Worm (Caenorhabditis elegans) whole organism, midembryonic: ENCODE data around the gene fbxb-76.

Experiments
- T22C8.4 ChIP-seq: fragments of 200-800 bp; sonication (Bioruptor generic); IDR thresholded peaks from 2 replicates; pipeline ENCODE4 v1.3.6; 2022; ENCODE audit warnings: missing genetic modification characterization, missing compliant biosample characterization
- cog-1 ChIP-seq: sonication (generic microtip); optimal IDR thresholded peaks from 2 replicates; lab custom pipeline; 2016; ENCODE audit warnings: missing genetic modification characterization, missing compliant biosample characterization
- flt-1 ChIP-seq: fragments of 200-800 bp; sonication (Bioruptor generic); IDR thresholded peaks from 2 replicates; pipeline ENCODE4 v1.3.6; 2022; ENCODE audit warnings: missing genetic modification characterization, missing compliant biosample characterization
- klf-2 ChIP-seq: fragments of 200-800 bp; sonication (Bioruptor generic); conservative IDR thresholded peaks from 2 replicates; pipeline ENCODE4 v1.3.6; 2022; ENCODE audit warnings: missing genetic modification reagents, missing genetic modification characterization, missing compliant biosample characterization
- med-1 ChIP-seq: sonication (generic microtip); optimal IDR thresholded peaks from 2 replicates; lab custom pipeline; 2017; ENCODE audit warnings: missing genetic modification characterization, mild to moderate bottlenecking, missing compliant biosample characterization, antibody characterized with exemption, missing genetic modification reagents; ENCODE audit not compliant: insufficient read depth
- ref-1 ChIP-seq: fragments of 200-800 bp; sonication (Bioruptor generic); conservative IDR thresholded peaks from 2 replicates; pipeline ENCODE4 v1.3.6; 2022; ENCODE audit warnings: missing genetic modification reagents, missing genetic modification characterization, missing compliant biosample characterization
- tab-1 ChIP-seq: fragments of 200-800 bp; sonication (Bioruptor generic); IDR thresholded peaks from 2 replicates; pipeline ENCODE4 v1.3.6; 2022; ENCODE audit warnings: missing genetic modification characterization, missing compliant biosample characterization
- ztf-23 ChIP-seq: fragments of 200-800 bp; sonication (Bioruptor generic); IDR thresholded peaks from 2 replicates; pipeline ENCODE4 v1.3.6; 2022; ENCODE audit warnings: missing genetic modification reagents, missing genetic modification characterization, missing compliant biosample characterization
- ztf-29 ChIP-seq: fragments of 200-800 bp; sonication (Bioruptor generic); IDR thresholded peaks from 2 replicates; pipeline ENCODE4 v1.3.6; 2022; ENCODE audit warnings: missing genetic modification reagents, missing genetic modification characterization, missing compliant biosample characterization

Gene fbxb-76

DNA sequence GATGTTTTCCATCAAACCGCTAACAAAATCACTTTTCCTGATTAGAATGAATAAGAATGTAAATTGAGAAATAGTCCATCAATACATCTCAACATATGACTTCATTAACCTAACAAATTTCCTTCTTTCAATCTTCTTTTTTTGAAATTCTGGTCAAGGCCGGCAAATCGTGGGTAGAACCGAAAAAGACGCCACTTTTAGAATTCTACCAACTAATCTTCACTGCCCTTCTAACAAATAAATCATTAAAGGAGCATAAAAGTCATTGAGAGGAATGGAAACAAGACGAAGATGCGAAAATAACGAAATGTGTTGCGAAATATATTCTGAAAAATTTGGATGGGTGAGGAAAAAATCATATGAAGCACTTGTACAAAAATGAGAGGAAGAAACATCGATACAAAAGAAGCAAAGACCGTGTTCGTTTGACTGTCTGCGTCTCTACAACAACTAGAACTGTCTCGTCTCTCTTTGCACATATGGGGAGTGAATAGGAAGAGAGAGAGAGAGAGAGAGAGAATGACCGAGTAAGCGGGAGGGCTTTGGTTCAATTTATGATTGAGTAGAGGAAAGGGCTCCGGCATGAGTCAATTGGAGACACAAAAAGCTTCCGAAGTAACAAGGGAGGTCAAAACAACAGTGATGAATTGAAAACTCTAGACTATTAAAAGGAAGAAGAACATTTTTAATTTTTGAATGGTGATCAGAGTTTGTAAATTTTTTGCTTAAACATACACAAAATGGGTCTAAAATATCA is 15.2 kb downstream of the fbxb-76 start:
- no peak for TF ChIP-seq med-1
- TF ChIP-seq ztf-29 = peak; percentile 57; the same call in 1 of the 2 replicates

DNA sequence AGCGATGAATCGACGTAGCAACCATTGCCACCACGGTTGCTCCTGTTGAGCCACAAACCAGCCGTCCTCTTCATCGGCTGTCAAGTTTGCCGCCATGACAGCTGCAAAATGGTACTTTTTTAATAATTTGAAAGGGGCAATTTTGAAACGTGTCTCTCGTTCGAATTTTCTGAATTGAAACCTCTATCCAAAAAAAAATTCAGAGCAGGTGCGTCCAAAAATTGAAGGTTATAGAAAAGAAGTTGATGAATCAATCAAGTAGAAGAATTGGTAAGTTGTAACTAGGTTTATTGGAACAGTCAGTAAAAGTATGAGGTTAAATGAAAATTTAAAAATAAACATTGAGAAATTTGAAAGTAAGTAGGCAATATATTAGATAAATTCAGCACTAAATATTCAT is 17.7 kb downstream of the fbxb-76 start, which contains the start of gene T01G1.4:
TSS of gene T01G1.4 (minus strand) at position 101 of the 400 bp plus-strand sequence.
- no peak for TF ChIP-seq flt-1 (GFP tag; lab: Robert Waterston, UW)
- no peak for TF ChIP-seq ztf-23 (GFP tag; lab: Robert Waterston, UW)
- no peak for TF ChIP-seq cog-1 (tag; lab: Kevin White, UChicago)
- no peak for TF ChIP-seq klf-2
- no peak for TF ChIP-seq T22C8.4 (GFP tag; lab: Robert Waterston, UW)
- TF ChIP-seq med-1 = no peak
- TF ChIP-seq ref-1 (GFP tag; lab: Robert Waterston, UW) = no peak
- TF ChIP-seq tab-1 = no peak
- no peak for TF ChIP-seq ztf-29

DNA sequence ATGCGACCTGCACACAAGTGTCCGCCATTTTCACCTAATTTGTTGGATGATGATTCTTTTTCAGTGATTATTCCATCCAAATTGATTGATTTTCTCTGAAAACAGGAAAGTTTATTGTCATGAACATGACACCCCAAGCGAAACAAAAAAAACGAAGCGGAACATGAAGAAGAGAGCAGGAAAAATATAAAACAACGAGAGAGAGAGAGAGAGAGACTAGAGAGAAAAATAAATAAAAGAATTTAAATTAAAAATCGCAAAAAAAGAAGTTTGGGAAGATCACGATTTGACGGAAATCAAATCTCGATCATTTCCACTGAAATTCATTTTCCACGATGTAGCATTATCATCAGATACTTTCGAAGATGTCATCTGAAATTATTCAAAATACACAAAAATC is 19.4 kb downstream of the fbxb-76 start, which contains the start of gene klp-12:
TSS of gene klp-12 (minus strand) at position 101 of the 400 bp plus-strand sequence.
- no peak for TF ChIP-seq ztf-23 (GFP tag; lab: Robert Waterston, UW)
- TF ChIP-seq flt-1 (GFP tag; lab: Robert Waterston, UW) = no peak
- TF ChIP-seq T22C8.4 (GFP tag; lab: Robert Waterston, UW) = no peak
- TF ChIP-seq cog-1 (tag; lab: Kevin White, UChicago) = no peak
- TF ChIP-seq ref-1 (GFP tag; lab: Robert Waterston, UW) = no peak
- TF ChIP-seq med-1 = no peak
- TF ChIP-seq ztf-29 = no peak
- no peak for TF ChIP-seq tab-1
- TF ChIP-seq klf-2 = no peak

DNA sequence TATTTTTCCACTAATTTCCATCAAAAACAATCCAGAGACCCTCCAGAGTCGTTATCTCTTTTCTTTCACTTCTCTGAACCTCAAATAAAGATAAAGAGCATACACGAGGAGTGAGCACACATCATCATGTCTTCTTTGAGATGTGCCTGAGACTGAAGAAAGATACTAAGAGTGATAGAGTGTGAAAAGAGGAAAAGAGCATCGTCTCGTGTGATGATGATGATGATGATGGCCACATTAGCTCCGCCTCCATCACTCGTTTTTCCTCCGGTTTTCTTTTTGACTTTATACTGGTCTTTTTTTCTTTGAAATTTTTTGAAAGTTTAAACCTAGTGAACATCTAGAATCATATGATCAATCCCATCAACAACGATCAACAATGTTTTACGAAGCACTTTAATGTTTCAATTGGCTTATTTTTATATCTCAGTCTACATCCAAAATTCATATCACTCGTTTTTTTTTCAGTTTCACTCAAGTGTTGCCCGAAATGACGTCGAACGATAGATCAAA is 25.2 kb downstream of the fbxb-76 start, which contains the start of gene T01G1.2:
TSS of gene T01G1.2 (plus strand) at position 463 of the 513 bp plus-strand sequence.
- TF ChIP-seq ref-1 (GFP tag; lab: Robert Waterston, UW) = no peak
- no peak for TF ChIP-seq flt-1 (GFP tag; lab: Robert Waterston, UW)
- TF ChIP-seq T22C8.4 (GFP tag; lab: Robert Waterston, UW) = no peak
- no peak for TF ChIP-seq tab-1
- TF ChIP-seq med-1 = no peak
- no peak for TF ChIP-seq cog-1 (tag; lab: Kevin White, UChicago)
- no peak for TF ChIP-seq ztf-23 (GFP tag; lab: Robert Waterston, UW)
- TF ChIP-seq klf-2 = no peak
- TF ChIP-seq ztf-29 = no peak

DNA sequence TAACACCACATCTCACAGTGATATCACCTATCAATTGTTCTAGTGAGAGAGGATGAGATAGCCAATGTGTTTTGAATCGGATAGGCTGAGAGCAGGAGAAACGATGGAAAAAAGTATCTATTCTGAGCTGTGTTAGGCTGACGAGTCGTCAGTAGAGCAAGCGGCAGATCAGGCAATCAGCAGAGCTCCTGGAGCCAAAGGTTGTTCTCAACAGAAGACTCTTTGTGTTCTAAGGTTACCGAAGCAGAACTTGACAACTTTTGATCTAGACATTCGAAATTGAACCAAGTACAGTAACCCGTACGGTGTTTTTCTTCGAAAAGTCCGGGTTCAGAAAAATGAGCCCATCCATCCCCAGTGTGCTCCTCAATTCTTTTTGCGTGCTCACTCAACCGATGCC is 26.4 kb downstream of the fbxb-76 start:
- TF ChIP-seq cog-1 (tag; lab: Kevin White, UChicago) (no peak), tab-1 (no peak), med-1 (no peak), ref-1 (GFP tag; lab: Robert Waterston, UW) (no peak), ztf-29 (no peak), ztf-23 (GFP tag; lab: Robert Waterston, UW) (no peak), klf-2 (no peak), T22C8.4 (GFP tag; lab: Robert Waterston, UW) (no peak), flt-1 (GFP tag; lab: Robert Waterston, UW) (no peak)

- TF ChIP-seq ztf-29 = no peak
- TF ChIP-seq med-1 = no peak
- TF ChIP-seq ref-1 (GFP tag; lab: Robert Waterston, UW) = no peak
- TF ChIP-seq flt-1 (GFP tag; lab: Robert Waterston, UW) = no peak
These were observed 27.6 kb downstream of the fbxb-76 start for ce11 chrIV:11351563-11351962.

DNA sequence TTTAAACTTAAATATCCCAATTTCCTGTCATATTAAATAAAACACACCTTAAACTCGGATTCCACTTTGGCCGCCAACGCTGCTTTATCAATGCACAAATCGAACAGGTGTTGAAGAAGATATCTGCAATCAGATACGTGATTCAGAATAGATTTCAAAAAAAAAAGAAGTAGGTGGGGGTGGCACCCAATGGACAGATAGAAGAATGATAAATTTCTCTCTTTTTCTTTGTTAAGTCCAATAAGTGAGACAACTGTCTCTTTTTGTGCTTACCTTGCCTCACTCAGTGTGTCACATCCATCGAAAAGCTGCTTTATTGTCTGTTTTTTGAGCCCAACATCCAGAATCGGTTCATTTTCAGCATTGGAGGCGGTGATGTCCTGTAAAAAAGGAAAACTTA is 28.3 kb downstream of the fbxb-76 start:
- no peak for TF ChIP-seq tab-1
- TF ChIP-seq med-1 = no peak

DNA sequence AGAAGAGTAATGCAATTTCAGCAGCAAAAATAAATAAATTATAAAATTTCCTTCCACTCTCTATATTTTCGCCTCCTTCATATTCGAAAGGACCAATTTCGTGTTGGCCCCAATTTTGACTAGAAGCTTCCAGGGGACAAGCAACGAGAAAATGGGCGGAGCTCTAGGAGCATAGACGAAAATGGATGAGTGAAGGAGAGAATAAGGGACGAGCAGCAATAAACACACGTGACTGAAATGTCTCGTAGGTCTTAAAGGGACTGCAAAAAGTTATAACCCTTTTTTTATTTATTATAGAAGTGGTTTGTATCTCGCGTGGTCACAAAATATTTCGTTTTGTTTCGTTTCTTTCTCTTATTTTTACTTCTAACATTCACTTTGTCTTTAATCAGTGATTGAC is 29.4 kb downstream of the fbxb-76 start:
- TF ChIP-seq tab-1 (no peak), flt-1 (GFP tag; lab: Robert Waterston, UW) (no peak), T22C8.4 (GFP tag; lab: Robert Waterston, UW) (no peak), ztf-23 (GFP tag; lab: Robert Waterston, UW) (no peak), ztf-29 (no peak)

- TF ChIP-seq ref-1 (GFP tag; lab: Robert Waterston, UW) = no peak
- no peak for TF ChIP-seq cog-1 (tag; lab: Kevin White, UChicago)
- no peak for TF ChIP-seq flt-1 (GFP tag; lab: Robert Waterston, UW)
- no peak for TF ChIP-seq T22C8.4 (GFP tag; lab: Robert Waterston, UW)
- no peak for TF ChIP-seq ztf-29
- no peak for TF ChIP-seq tab-1
- TF ChIP-seq med-1 = no peak
- TF ChIP-seq klf-2 = no peak
- TF ChIP-seq ztf-23 (GFP tag; lab: Robert Waterston, UW) = no peak
These were observed 30.3 kb downstream of the fbxb-76 start for ce11 chrIV:11348822-11349221.

ce11 chrIV:11347275-11347674 is 31.9 kb downstream of the fbxb-76 start:
- TF ChIP-seq ref-1 (GFP tag; lab: Robert Waterston, UW) = no peak
- TF ChIP-seq T22C8.4 (GFP tag; lab: Robert Waterston, UW) = no peak
- TF ChIP-seq tab-1 = no peak
- no peak for TF ChIP-seq cog-1 (tag; lab: Kevin White, UChicago)
- TF ChIP-seq med-1 = no peak
- TF ChIP-seq ztf-23 (GFP tag; lab: Robert Waterston, UW) = no peak

DNA sequence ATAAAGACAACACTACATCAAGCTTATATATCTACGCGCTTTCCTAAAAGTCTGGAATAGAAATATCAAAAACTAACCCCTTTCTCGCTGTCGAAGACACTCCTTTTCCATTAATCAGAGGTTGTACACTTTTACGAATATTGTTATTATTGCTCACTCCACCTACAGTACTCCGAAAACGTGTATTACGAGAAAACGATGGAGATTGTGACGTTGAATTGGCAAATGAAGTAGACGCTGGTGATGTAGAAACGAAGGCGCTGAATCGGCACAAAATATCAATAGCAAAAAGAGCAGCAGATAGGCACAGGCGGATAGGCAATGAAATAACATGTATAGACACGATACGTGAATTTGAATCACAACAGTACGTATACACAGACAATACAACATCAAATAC is 34.9 kb downstream of the fbxb-76 start:
- TF ChIP-seq klf-2 (no peak), T22C8.4 (GFP tag; lab: Robert Waterston, UW) (no peak), ztf-23 (GFP tag; lab: Robert Waterston, UW) (no peak), med-1 (no peak), ztf-29 (no peak), tab-1 (no peak), ref-1 (GFP tag; lab: Robert Waterston, UW) (no peak), flt-1 (GFP tag; lab: Robert Waterston, UW) (no peak), cog-1 (tag; lab: Kevin White, UChicago) (no peak)
